Fruit fly (Drosophila melanogaster) whole organism, embryonic: ENCODE measurements around the gene CG13898.

Experiments
- BtbVII ChIP-seq: fragments of 200-800 bp; sonication (Bioruptor generic); optimal IDR thresholded peaks from 3 replicates; lab custom pipeline; 2017; ENCODE audit warnings: missing biosample characterization, mild to moderate bottlenecking, missing genetic modification characterization
- CG10147 ChIP-seq: fragments of 200-800 bp; sonication (Bioruptor generic); optimal IDR thresholded peaks from 2 replicates; lab custom pipeline; 2019; ENCODE audit warnings: missing biosample characterization, mild to moderate bottlenecking, missing genetic modification characterization, moderate library complexity
- CG10366 ChIP-seq: fragments of 200-800 bp; sonication (Bioruptor generic); IDR thresholded peaks from 2 replicates; pipeline ENCODE4 v1.3.6; 2022; ENCODE audit warnings: missing biosample characterization, missing genetic modification characterization
- CG12071 ChIP-seq: fragments of 200-800 bp; sonication (Bioruptor generic); optimal IDR thresholded peaks from 3 replicates; lab custom pipeline; 2018; ENCODE audit warnings: missing biosample characterization, mild to moderate bottlenecking, missing genetic modification characterization
- CG15601 ChIP-seq: fragments of 200-800 bp; sonication (Bioruptor generic); optimal IDR thresholded peaks from 3 replicates; lab custom pipeline; 2019; ENCODE audit warnings: missing biosample characterization, mild to moderate bottlenecking, missing genetic modification characterization, moderate library complexity
- CG17385 ChIP-seq: fragments of 200-800 bp; sonication (Bioruptor generic); optimal IDR thresholded peaks from 3 replicates; lab custom pipeline; 2018; ENCODE audit warnings: missing biosample characterization, mild to moderate bottlenecking, missing genetic modification characterization
- CG17829 ChIP-seq: fragments of 200-800 bp; optimal IDR thresholded peaks from 2 replicates; lab custom pipeline; 2019; ENCODE audit warnings: missing biosample characterization, mild to moderate bottlenecking, missing genetic modification characterization, moderate library complexity
- CG34376 ChIP-seq: fragments of 200-800 bp; sonication (Bioruptor generic); optimal IDR thresholded peaks from 2 replicates; lab custom pipeline; 2018; ENCODE audit warnings: missing biosample characterization, mild to moderate bottlenecking, missing genetic modification characterization
- CG4404 ChIP-seq: fragments of 200-800 bp; sonication (Bioruptor generic); IDR thresholded peaks from 2 replicates; pipeline ENCODE4 v1.3.6; 2022; ENCODE audit warnings: missing biosample characterization, missing genetic modification characterization
- CG6175 ChIP-seq: fragments of 200-800 bp; sonication (Bioruptor generic); IDR thresholded peaks from 3 replicates; pipeline ENCODE4 v1.3.6; 2022; ENCODE audit warnings: missing biosample characterization, missing genetic modification characterization
- CG6272 ChIP-seq: fragments of 200-800 bp; sonication (Bioruptor generic); IDR thresholded peaks from 2 replicates; pipeline ENCODE4 v1.3.6; 2022; ENCODE audit warnings: missing biosample characterization, missing genetic modification characterization
- CG6683 ChIP-seq: fragments of 200-800 bp; sonication (Bioruptor generic); optimal IDR thresholded peaks from 2 replicates; lab custom pipeline; 2017; ENCODE audit warnings: missing biosample characterization, mild to moderate bottlenecking, missing genetic modification characterization, missing genetic modification reagents
- CG7357 ChIP-seq: fragments of 200-800 bp; sonication (Bioruptor generic); IDR thresholded peaks from 3 replicates; pipeline ENCODE4 v1.3.6; 2022; ENCODE audit warnings: missing biosample characterization, missing genetic modification characterization
- CG8388 ChIP-seq: fragments of 200-800 bp; sonication (Bioruptor generic); optimal IDR thresholded peaks from 2 replicates; lab custom pipeline; 2019; ENCODE audit warnings: missing biosample characterization, mild to moderate bottlenecking, missing genetic modification characterization, moderate library complexity
- CG8924 ChIP-seq: fragments of 200-800 bp; optimal IDR thresholded peaks from 3 replicates; lab custom pipeline; 2019; ENCODE audit warnings: missing biosample characterization, mild to moderate bottlenecking, missing genetic modification characterization, moderate library complexity
- CG9215 ChIP-seq: fragments of 200-800 bp; sonication (Bioruptor generic); IDR thresholded peaks from 2 replicates; pipeline ENCODE4 v1.3.6; 2022; ENCODE audit warnings: missing biosample characterization, missing genetic modification characterization
- Camta ChIP-seq: fragments of 200-800 bp; sonication (Bioruptor generic); optimal IDR thresholded peaks from 2 replicates; lab custom pipeline; 2016; ENCODE audit warnings: missing biosample characterization, missing genetic modification characterization
- Chrac-16 ChIP-seq: fragments of 200-800 bp; sonication (Bioruptor generic); optimal IDR thresholded peaks from 3 replicates; lab custom pipeline; 2016; ENCODE audit warnings: missing biosample characterization, missing genetic modification characterization
- Dad ChIP-seq: fragments of 200-800 bp; sonication (Bioruptor generic); optimal IDR thresholded peaks from 3 replicates; lab custom pipeline; 2016; ENCODE audit warnings: missing biosample characterization, missing genetic modification characterization
- Dek ChIP-seq: fragments of 200-800 bp; sonication (Bioruptor generic); optimal IDR thresholded peaks from 3 replicates; lab custom pipeline; 2019; ENCODE audit warnings: missing biosample characterization, mild to moderate bottlenecking, missing genetic modification characterization, moderate library complexity
- Ets97D ChIP-seq: fragments of 200-800 bp; sonication (Bioruptor generic); optimal IDR thresholded peaks from 3 replicates; lab custom pipeline; 2016; ENCODE audit warnings: missing biosample characterization, missing genetic modification characterization
- Fer3 ChIP-seq: fragments of 200-800 bp; sonication (Bioruptor generic); optimal IDR thresholded peaks from 2 replicates; lab custom pipeline; 2018; ENCODE audit warnings: missing biosample characterization, mild to moderate bottlenecking, missing genetic modification characterization, moderate library complexity
- Gug ChIP-seq: fragments of 200-800 bp; sonication (Bioruptor generic); IDR thresholded peaks from 4 replicates; pipeline ENCODE4 v1.3.6; 2022; ENCODE audit warnings: missing biosample characterization, missing genetic modification characterization
- HLH3B ChIP-seq: fragments of 200-800 bp; sonication (Bioruptor generic); IDR thresholded peaks from 2 replicates; pipeline ENCODE4 v1.3.6; 2022; ENCODE audit warnings: missing biosample characterization, missing genetic modification characterization
- Hsf ChIP-seq: fragments of 200-800 bp; sonication (Bioruptor generic); optimal IDR thresholded peaks from 3 replicates; lab custom pipeline; 2016; ENCODE audit warnings: missing biosample characterization, missing genetic modification characterization
- Jarid2 ChIP-seq: fragments of 200-800 bp; sonication (Bioruptor generic); optimal IDR thresholded peaks from 3 replicates; lab custom pipeline; 2017; ENCODE audit warnings: mild to moderate bottlenecking, missing biosample characterization, missing genetic modification reagents, missing genetic modification characterization
- MBD-R2 ChIP-seq: fragments of 200-800 bp; sonication (Bioruptor generic); IDR thresholded peaks from 2 replicates; pipeline ENCODE4 v1.3.6; 2022; ENCODE audit warnings: missing biosample characterization, missing genetic modification characterization
- MESR4 ChIP-seq: fragments of 200-800 bp; sonication (Bioruptor generic); optimal IDR thresholded peaks from 2 replicates; lab custom pipeline; 2018; ENCODE audit warnings: missing biosample characterization, mild to moderate bottlenecking, missing genetic modification characterization, moderate library complexity
- Nf-YA ChIP-seq: fragments of 200-800 bp; sonication (Bioruptor generic); IDR thresholded peaks from 2 replicates; pipeline ENCODE4 v1.3.6; 2022; ENCODE audit warnings: missing biosample characterization, missing genetic modification characterization
- Opbp ChIP-seq: fragments of 200-800 bp; sonication (Bioruptor generic); IDR thresholded peaks from 3 replicates; pipeline ENCODE4 v1.3.6; 2022; ENCODE audit warnings: missing biosample characterization, missing genetic modification characterization; ENCODE audit not compliant: partially characterized antibody
- PHDP ChIP-seq: fragments of 200-800 bp; sonication (Bioruptor generic); optimal IDR thresholded peaks from 3 replicates; lab custom pipeline; 2018; ENCODE audit warnings: missing biosample characterization, mild to moderate bottlenecking, missing genetic modification characterization, moderate library complexity
- Rx ChIP-seq: fragments of 200-800 bp; sonication (Bioruptor generic); IDR thresholded peaks from 2 replicates; pipeline ENCODE4 v1.3.6; 2022; ENCODE audit warnings: missing biosample characterization, missing genetic modification characterization
- Sry-δ ChIP-seq: fragments of 200-800 bp; sonication (Bioruptor generic); optimal IDR thresholded peaks from 2 replicates; lab custom pipeline; 2016; ENCODE audit warnings: missing biosample characterization, missing genetic modification characterization
- ara ChIP-seq: fragments of 200-800 bp; sonication (Bioruptor generic); IDR thresholded peaks from 2 replicates; pipeline ENCODE4 v1.3.6; 2022; ENCODE audit warnings: missing biosample characterization, missing genetic modification characterization
- ato ChIP-seq: fragments of 200-800 bp; sonication (Bioruptor generic); IDR thresholded peaks from 2 replicates; pipeline ENCODE4 v1.3.6; 2022; ENCODE audit warnings: missing biosample characterization, missing genetic modification characterization; ENCODE audit not compliant: partially characterized antibody
- bowl ChIP-seq: fragments of 200-800 bp; sonication (Bioruptor generic); IDR thresholded peaks from 2 replicates; pipeline ENCODE4 v1.3.6; 2022; ENCODE audit warnings: missing biosample characterization, missing genetic modification characterization
- bsh ChIP-seq, 2 experiments: fragments of 200-800 bp; sonication (Bioruptor generic); optimal IDR thresholded peaks; 2 replicates each; lab custom pipeline; 2017 to 2018; ENCODE audit warnings: mild to moderate bottlenecking in 2 of 2, missing biosample characterization in 2 of 2, missing genetic modification characterization in 2 of 2, moderate library complexity in 1 of 2
- btn ChIP-seq: fragments of 200-800 bp; sonication (Bioruptor generic); optimal IDR thresholded peaks from 2 replicates; lab custom pipeline; 2016; ENCODE audit warnings: missing biosample characterization, missing genetic modification characterization
- crc ChIP-seq: fragments of 200-800 bp; sonication (Bioruptor generic); optimal IDR thresholded peaks from 2 replicates; lab custom pipeline; 2016; ENCODE audit warnings: missing biosample characterization, missing genetic modification characterization
- esg ChIP-seq: fragments of 200-800 bp; sonication (Bioruptor generic); conservative IDR thresholded peaks from 2 replicates; pipeline ENCODE4 v1.3.6; 2022; ENCODE audit warnings: missing biosample characterization, missing genetic modification characterization
- gro ChIP-seq: fragments of 200-800 bp; sonication (Bioruptor generic); optimal IDR thresholded peaks from 2 replicates; lab custom pipeline; 2016; ENCODE audit warnings: missing biosample characterization, missing genetic modification characterization
- hb ChIP-seq: fragments of 200-800 bp; sonication (Bioruptor generic); IDR thresholded peaks from 3 replicates; pipeline ENCODE4 v1.3.6; 2022; ENCODE audit warnings: missing biosample characterization, missing genetic modification characterization; ENCODE audit not compliant: partially characterized antibody
- insv ChIP-seq, 2 experiments: fragments of 200-800 bp; sonication (Bioruptor generic); optimal IDR thresholded peaks; 3 replicates each; lab custom pipeline; 2016 to 2018; ENCODE audit warnings: missing biosample characterization in 2 of 2, missing genetic modification characterization in 2 of 2
- jigr1 ChIP-seq: fragments of 200-800 bp; sonication (Bioruptor generic); IDR thresholded peaks from 3 replicates; pipeline ENCODE4 v1.3.6; 2022; ENCODE audit warnings: missing biosample characterization, missing genetic modification characterization
- nau ChIP-seq: fragments of 200-800 bp; sonication (Bioruptor generic); optimal IDR thresholded peaks from 3 replicates; lab custom pipeline; 2017; ENCODE audit warnings: missing biosample characterization, mild to moderate bottlenecking, missing genetic modification characterization, missing genetic modification reagents
- nmo ChIP-seq: fragments of 200-800 bp; sonication (Bioruptor generic); optimal IDR thresholded peaks from 2 replicates; lab custom pipeline; 2018; ENCODE audit warnings: missing biosample characterization, mild to moderate bottlenecking, missing genetic modification characterization, moderate library complexity
- odd ChIP-seq: fragments of 200-800 bp; sonication (Bioruptor generic); optimal IDR thresholded peaks from 2 replicates; lab custom pipeline; 2017; ENCODE audit warnings: missing biosample characterization, mild to moderate bottlenecking, missing genetic modification characterization
- run ChIP-seq: fragments of 200-800 bp; sonication (Bioruptor generic); optimal IDR thresholded peaks from 3 replicates; lab custom pipeline; 2018; ENCODE audit warnings: missing biosample characterization, mild to moderate bottlenecking, missing genetic modification characterization
- sc ChIP-seq, 3 experiments: fragments of >200 bp in 2 of 3; fragments of 200-800 bp in 1 of 3; sonication (Bioruptor generic) in 1 of 3; optimal IDR thresholded peaks; 2 replicates in 2 of 3; 3 replicates in 1 of 3; lab custom pipeline; 2017; ENCODE audit warnings: mild to moderate bottlenecking in 1 of 3, missing biosample characterization in 1 of 3, missing genetic modification characterization in 1 of 3, missing genetic modification reagents in 1 of 3
- unc-4 ChIP-seq: fragments of 200-800 bp; sonication (Bioruptor generic); IDR thresholded peaks from 2 replicates; pipeline ENCODE4 v1.3.6; 2022; ENCODE audit warnings: missing biosample characterization, missing genetic modification characterization; ENCODE audit not compliant: partially characterized antibody

CG13898 gene

DNA sequence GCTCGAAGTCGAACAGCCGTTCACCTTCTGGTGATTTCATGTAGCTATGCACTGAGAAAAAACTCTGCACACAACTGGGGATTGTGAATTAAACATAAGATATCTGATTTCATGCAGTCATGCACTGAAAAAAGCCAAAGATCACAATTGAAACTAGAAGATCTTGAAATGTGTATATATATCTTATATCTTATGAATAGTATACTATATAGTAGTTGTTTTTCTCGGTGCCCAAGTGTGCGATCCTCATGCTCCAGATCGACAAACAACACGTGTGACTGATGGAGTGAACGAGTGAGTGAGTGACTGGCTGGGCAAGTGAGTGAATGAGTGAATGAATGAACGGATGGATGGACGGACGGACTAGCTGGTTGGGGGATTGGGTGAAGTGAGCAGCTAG lies 18.1 kb upstream of the CG13898 start (continued):
- TF ChIP-seq insv (GFP tag; optimal IDR thresholded peaks at IDR 0.05; lab: Kevin White, UChicago) (no peak), Chrac-16 (peak; percentile 49), nmo (GFP tag; lab: Kevin White, UChicago) (peak; percentile 59), CG10147 (peak; percentile 54), CG6272 (GFP tag; lab: Robert Waterston, UW) (0 out of 2 replicates have a peak, but pooled peaks have one; percentile 23), unc-4 (GFP tag; lab: Robert Waterston, UW) (no peak), bowl (GFP tag; lab: Robert Waterston, UW) (peak; percentile 22; the same call in 1 of the 2 replicates), Dek (tag; lab: Kevin White, UChicago) (peak; percentile 48), CG8388 (peak; percentile 77), CG7357 (GFP tag; lab: Robert Waterston, UW) (peak; percentile 42; the same call in 1 of the 3 replicates), Rx (peak; percentile 68; the same call in 1 of the 2 replicates), Gug (GFP tag; lab: Robert Waterston, UW) (peak; percentile 69), CG10366 (GFP tag; lab: Robert Waterston, UW) (peak; percentile 33), PHDP (tag; lab: Kevin White, UChicago) (peak; percentile 74), Sry-δ (no peak), CG9215 (GFP tag; lab: Robert Waterston, UW) (peak; percentile 48; the same call in 1 of the 2 replicates), CG17385 (GFP tag; lab: Kevin White, UChicago) (peak; percentile 55), hb (GFP tag; lab: Robert Waterston, UW) (no peak), nau (GFP tag; lab: Kevin White, UChicago) (peak; percentile 76), crc (no peak), Hsf (GFP tag; lab: Kevin White, UChicago) (peak; percentile 53), Opbp (GFP tag; lab: Robert Waterston, UW) (no peak), CG12071 (GFP tag; lab: Kevin White, UChicago) (peak; percentile 67), HLH3B (GFP tag; lab: Robert Waterston, UW) (peak; percentile 83), ato (GFP tag; lab: Robert Waterston, UW) (no peak), esg (peak; percentile 72), sc (optimal IDR thresholded peaks at IDR 0.05; lab: Kevin White, UChicago) (no peak), sc (GFP tag; optimal IDR thresholded peaks at IDR 0.05; lab: Kevin White, UChicago) (peak; percentile 26), CG17829 (tag; lab: Kevin White, UChicago) (peak; percentile 88), BtbVII (peak; percentile 68), MBD-R2 (GFP tag; lab: Robert Waterston, UW) (peak; percentile 42; the same call in 1 of the 2 replicates), MESR4 (GFP tag; lab: Kevin White, UChicago) (no peak), run (tag; lab: Kevin White, UChicago) (peak; percentile 62), jigr1 (no peak), odd (GFP tag; lab: Kevin White, UChicago) (peak; percentile 31), Nf-YA (GFP tag; lab: Robert Waterston, UW) (peak; percentile 74), CG6683 (peak; percentile 44), Fer3 (tag; lab: Kevin White, UChicago) (peak; percentile 63), bsh (GFP tag; optimal IDR thresholded peaks at IDR 0.05; lab: Kevin White, UChicago) (peak; percentile 22 to 78), btn (GFP tag; lab: Kevin White, UChicago) (no peak), CG34376 (GFP tag; lab: Kevin White, UChicago) (no peak), CG6175 (GFP tag; lab: Robert Waterston, UW) (no peak), CG8924 (tag; lab: Kevin White, UChicago) (peak; percentile 68), CG15601 (tag; lab: Kevin White, UChicago) (peak; percentile 61), Jarid2 (GFP tag; lab: Kevin White, UChicago) (peak; percentile 48), Dad (GFP tag; lab: Kevin White, UChicago) (peak; percentile 18), CG4404 (GFP tag; lab: Robert Waterston, UW) (peak; percentile 54), ara (GFP tag; lab: Robert Waterston, UW) (peak; percentile 86), gro (GFP tag; lab: Kevin White, UChicago) (no peak), Ets97D (GFP tag; lab: Kevin White, UChicago) (no peak), Camta (peak; percentile 47)
